Worm (Caenorhabditis elegans) whole organism, L4 larva: ENCODE data around the gene srz-83.
A peak's percentile ranks its signal among the peaks of the same experiment; 100 is the strongest.

Experiments used
- F44E2.7 ChIP-seq: fragments of 200-800 bp; sonication (Bioruptor generic); IDR thresholded peaks from 2 replicates; pipeline ENCODE4 v2.1.2; 2022; ENCODE audit warnings: missing genetic modification characterization, missing compliant biosample characterization
- ZK546.5 ChIP-seq, 2 experiments: sonication (generic microtip); optimal IDR thresholded peaks; 2 replicates each; lab custom pipeline; 2017; ENCODE audit warnings: missing biosample characterization in 2 of 2, missing genetic modification characterization in 2 of 2
- ceh-44 ChIP-seq: fragments of 200-800 bp; sonication (Bioruptor generic); IDR thresholded peaks from 2 replicates; pipeline ENCODE4 v1.3.6; 2022; ENCODE audit warnings: missing genetic modification reagents, missing genetic modification characterization, missing compliant biosample characterization
- fos-1 ChIP-seq: fragments of 150-350 bp; optimal IDR thresholded peaks from 2 replicates; lab custom pipeline; 2014; ENCODE audit warnings: missing biosample characterization, missing genetic modification characterization
- hlh-30 ChIP-seq: sonication (generic microtip); optimal IDR thresholded peaks from 2 replicates; lab custom pipeline; 2017; ENCODE audit warnings: antibody characterized with exemption, mild to moderate bottlenecking, missing genetic modification characterization, missing compliant biosample characterization; ENCODE audit not compliant: insufficient read depth
- lim-7 ChIP-seq: fragments of 200-800 bp; sonication (Bioruptor generic); IDR thresholded peaks from 2 replicates; pipeline ENCODE4 v1.3.6; 2022; ENCODE audit warnings: missing genetic modification characterization, missing compliant biosample characterization
- lin-1 ChIP-seq: fragments of 200-800 bp; sonication (Bioruptor generic); IDR thresholded peaks from 2 replicates; pipeline ENCODE4 v1.3.6; 2022; ENCODE audit warnings: missing genetic modification reagents, missing genetic modification characterization, missing compliant biosample characterization
- nhr-11 ChIP-seq: fragments of 150-350 bp; optimal IDR thresholded peaks from 2 replicates; lab custom pipeline; 2014; ENCODE audit warnings: missing biosample characterization, missing genetic modification characterization
- unc-62 ChIP-seq, 3 experiments: fragments of 150-350 bp in 1 of 3; sonication (generic microtip); optimal IDR thresholded peaks in 2 of 3; peaks in 1 of 3; 1 replicate in 1 of 3; 2 replicates in 2 of 3; lab custom pipeline; 2014 to 2017; ENCODE audit warnings: missing biosample characterization in 3 of 3, missing genetic modification characterization in 3 of 3, missing genetic modification reagents in 3 of 3, missing genotype in 1 of 3

DNA sequence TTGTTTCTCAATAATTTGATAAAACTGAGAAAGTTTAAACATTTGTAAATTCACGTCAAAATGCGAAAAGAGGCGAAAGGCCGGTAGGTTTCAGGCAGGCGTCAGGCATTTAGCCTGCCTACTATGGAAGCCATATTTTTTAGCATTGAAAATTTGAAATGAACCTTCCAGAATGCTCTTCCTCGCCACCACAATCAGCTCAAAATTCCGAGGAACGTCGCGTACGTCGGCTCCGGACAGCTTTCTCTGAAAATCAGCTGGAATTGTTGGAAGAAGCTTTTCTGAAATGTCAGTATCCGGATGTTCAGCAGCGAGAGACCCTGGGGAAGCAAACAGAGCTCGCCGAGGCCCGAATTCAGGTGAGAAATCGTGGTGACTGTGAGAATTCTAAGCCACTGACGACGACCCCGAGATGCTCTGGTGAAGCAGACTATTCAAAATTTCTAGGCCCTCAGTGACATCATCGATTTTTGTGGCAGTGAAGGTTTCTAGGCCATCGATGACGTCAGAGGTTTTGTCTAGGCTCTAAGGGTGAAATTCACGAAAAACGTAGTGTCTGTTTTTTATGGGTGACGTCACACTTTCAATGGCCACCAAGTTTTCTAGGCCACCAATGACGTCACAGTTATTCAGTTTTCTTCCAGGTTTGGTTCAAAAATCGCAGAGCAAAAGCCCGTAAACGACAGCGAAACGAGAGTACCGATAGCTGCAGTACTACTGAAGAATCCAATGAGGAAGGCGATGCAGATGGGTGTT, 2.1 kb upstream of the srz-83 start:
- TF ChIP-seq F44E2.7 (no peak), fos-1 (tag; lab: Kevin White, UChicago) (no peak), ZK546.5 (tag; optimal IDR thresholded peaks at IDR 0.05; lab: Kevin White, UChicago) (no peak), lin-1 (no peak), unc-62 (GFP tag; optimal IDR thresholded peaks at IDR 0.05 in 1 of 2; lab: Kevin White, UChicago) (peak in 1 of 2 experiments; percentile 80), unc-62 (tag; optimal IDR thresholded peaks at IDR 0.05; lab: Kevin White, UChicago) (no peak), nhr-11 (tag; lab: Kevin White, UChicago) (no peak), ceh-44 (GFP tag; lab: Robert Waterston, UW) (no peak), hlh-30 (tag; lab: Kevin White, UChicago) (no peak), lim-7 (GFP tag; lab: Robert Waterston, UW) (no peak)
